Fruit fly (Drosophila melanogaster): ENCODE results near the gene f.

f gene

DNA sequence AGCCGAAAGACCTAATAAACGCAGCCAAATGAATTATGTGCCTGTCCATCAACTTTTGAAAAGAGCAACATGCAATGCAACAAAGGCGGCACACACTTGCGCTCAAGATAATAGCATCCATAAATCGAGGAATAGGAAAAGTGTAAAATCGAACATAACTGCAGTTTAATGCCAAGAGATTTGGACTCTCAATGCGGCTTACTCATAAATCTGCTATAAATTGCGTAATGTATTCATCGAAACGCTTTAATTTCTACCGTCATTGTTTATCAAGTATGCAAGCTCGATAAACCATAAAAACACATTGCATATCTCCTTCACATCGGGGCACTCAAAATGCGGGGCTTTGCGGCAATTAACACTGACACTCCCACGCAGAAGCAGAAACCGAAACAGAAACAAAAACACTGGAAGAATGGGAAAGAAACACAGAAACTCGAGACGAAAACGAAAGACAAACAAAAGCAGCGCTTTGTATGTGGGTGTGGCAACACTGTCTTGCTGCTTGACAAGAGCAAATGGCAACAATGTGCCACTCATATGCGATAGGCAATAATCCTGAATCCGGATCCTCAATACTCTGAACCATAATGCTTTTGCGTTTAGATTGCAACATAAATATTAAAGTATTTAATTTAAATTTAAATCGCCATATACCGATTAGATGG, 65.3 kb downstream of the f start (continued):
- TF ChIP-seq D19B (GFP tag; optimal IDR thresholded peaks at IDR 0.05) (no peak), fd3F (GFP tag; optimal IDR thresholded peaks at IDR 0.05) (no peak), jing (GFP tag; optimal IDR thresholded peaks at IDR 0.05) (no peak), en (GFP tag; optimal IDR thresholded peaks at IDR 0.05) (no peak), CG14965 (GFP tag; optimal IDR thresholded peaks at IDR 0.05; ENCODE audit: borderline replicate concordance) (no peak), Trl (optimal IDR thresholded peaks at IDR 0.05) (no peak), Trl (GFP tag; optimal IDR thresholded peaks at IDR 0.05) (no peak), seq (GFP tag; IDR thresholded peaks at IDR 0.05) (no peak), Eip74EF (GFP tag; optimal IDR thresholded peaks at IDR 0.05) (no peak), CG7556 (GFP tag; optimal IDR thresholded peaks at IDR 0.05) (no peak), ATbp (GFP tag; optimal IDR thresholded peaks at IDR 0.05) (peak; percentile 41), CG18599 (GFP tag; optimal IDR thresholded peaks at IDR 0.05) (no peak), CG2199 (GFP tag; IDR thresholded peaks at IDR 0.05) (no peak), CG13894 (tag; optimal IDR thresholded peaks at IDR 0.05) (no peak), twi (tag; optimal IDR thresholded peaks at IDR 0.05) (peak; percentile 38), bab2 (GFP tag; optimal IDR thresholded peaks at IDR 0.05) (no peak), Dad (GFP tag; optimal IDR thresholded peaks at IDR 0.05) (no peak), CG11723 (GFP tag; optimal IDR thresholded peaks at IDR 0.05) (no peak), Hmx (GFP tag; optimal IDR thresholded peaks at IDR 0.05) (no peak), vvl (GFP tag; IDR thresholded peaks at IDR 0.05) (peak; percentile 28; the same call in 1 of the 2 replicates), dan (GFP tag; IDR thresholded peaks at IDR 0.05) (no peak), CG10147 (GFP tag; optimal IDR thresholded peaks at IDR 0.05) (no peak), Hr51 (GFP tag; optimal IDR thresholded peaks at IDR 0.05) (peak in 1 of 2 experiments; percentile 44), CG10959 (GFP tag; IDR thresholded peaks at IDR 0.05) (no peak), CG31441 (GFP tag; IDR thresholded peaks at IDR 0.05) (no peak; the same call in 1 of the 2 replicates), stc (GFP tag; IDR thresholded peaks at IDR 0.05) (no peak), CG15514 (GFP tag; optimal IDR thresholded peaks at IDR 0.05) (no peak), stwl (tag; optimal IDR thresholded peaks at IDR 0.05) (peak; percentile 99), CG3163 (GFP tag; optimal IDR thresholded peaks at IDR 0.05) (no peak), CG12769 (tag; optimal IDR thresholded peaks at IDR 0.05) (no peak), sna (GFP tag; IDR thresholded peaks at IDR 0.05; ENCODE audit: partially characterized antibody) (no peak), lola (GFP tag; optimal IDR thresholded peaks at IDR 0.05) (no peak), danr (GFP tag; IDR thresholded peaks at IDR 0.05) (no peak), cas (GFP tag; IDR thresholded peaks at IDR 0.05) (no peak), Mrtf (GFP tag; IDR thresholded peaks at IDR 0.05) (no peak), emc (GFP tag; optimal IDR thresholded peaks at IDR 0.05) (no peak), CG5245 (GFP tag; optimal IDR thresholded peaks at IDR 0.05) (no peak), H2.0 (GFP tag; IDR thresholded peaks at IDR 0.05) (no peak), Blimp-1 (GFP tag; optimal IDR thresholded peaks at IDR 0.05) (peak; percentile 42), CG8281 (tag; optimal IDR thresholded peaks at IDR 0.05) (no peak), Nf-YB (GFP tag; optimal IDR thresholded peaks at IDR 0.05) (no peak), nmo (GFP tag; optimal IDR thresholded peaks at IDR 0.05) (peak; percentile 27), Neu2 (GFP tag; optimal IDR thresholded peaks at IDR 0.05; ENCODE audit: borderline replicate concordance) (no peak), trh (GFP tag; optimal IDR thresholded peaks at IDR 0.05) (no peak), CG7372 (GFP tag; IDR thresholded peaks at IDR 0.05) (no peak), Deaf1 (tag; optimal IDR thresholded peaks at IDR 0.05) (no peak), CG16779 (GFP tag; IDR thresholded peaks at IDR 0.05) (no peak), ken (GFP tag; IDR thresholded peaks at IDR 0.05) (peak; percentile 45; the same call in 1 of the 3 replicates), CG8944 (GFP tag; optimal IDR thresholded peaks at IDR 0.05) (no peak), tna (GFP tag; IDR thresholded peaks at IDR 0.05; ENCODE audit: partially characterized antibody) (no peak)

All from whole organism, embryonic.